Worm (Caenorhabditis elegans): ENCODE measurements around the gene dao-4.

- TF ChIP-seq unc-3 (GFP tag; conservative IDR thresholded peaks at IDR 0.05): no peak
- TF ChIP-seq unc-3 (tag; optimal IDR thresholded peaks at IDR 0.05): no peak
- TF ChIP-seq gmeb-2 (tag; optimal IDR thresholded peaks at IDR 0.05): no peak
- no peak for TF ChIP-seq ceh-18 (tag; optimal IDR thresholded peaks at IDR 0.05)
- TF ChIP-seq elt-2 (tag; optimal IDR thresholded peaks at IDR 0.05): no peak
- TF ChIP-seq ceh-48 (tag; optimal IDR thresholded peaks at IDR 0.05): no peak
Observed at ce11 chrX:10074988-10075387, at the start of gene dao-4.
